Worm (Caenorhabditis elegans) whole organism, L4/young adult: Measurements from ENCODE around the gene F49E11.7.

Experiments
- dao-5 ChIP-seq: sonication (generic microtip); optimal IDR thresholded peaks from 2 replicates; lab custom pipeline; 2016; ENCODE audit warnings: missing genotype, missing genetic modification characterization, moderate library complexity, missing compliant biosample characterization
- him-1 ChIP-seq: sonication (generic microtip); optimal IDR thresholded peaks from 2 replicates; lab custom pipeline; 2016; ENCODE audit warnings: missing genotype, missing genetic modification reagents, missing genetic modification characterization, missing compliant biosample characterization

DNA sequence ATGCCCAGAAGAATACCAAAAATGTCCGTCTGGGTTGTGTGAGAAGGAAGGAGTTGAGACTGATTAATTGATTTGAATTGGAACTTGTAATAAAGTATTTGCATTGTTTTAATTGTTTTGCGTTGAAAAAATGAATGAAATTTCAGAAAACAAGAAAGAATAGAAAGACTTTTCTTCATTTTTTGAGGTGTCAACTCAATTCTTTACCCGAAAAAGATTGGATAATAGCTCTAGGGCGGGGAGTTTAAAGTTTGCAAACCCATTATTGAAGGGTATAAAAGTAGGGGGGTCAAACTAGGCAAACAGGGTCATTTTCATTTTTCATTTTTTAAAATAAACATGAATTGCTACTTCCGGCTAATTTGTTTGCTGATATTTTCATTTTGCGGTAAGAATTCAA, 4.5 kb upstream of the F49E11.7 start, which contains the start of gene scl-10:
- TF ChIP-seq dao-5 (tag; lab: Kevin White, UChicago) (no peak), him-1 (no peak)
